Worm (Caenorhabditis elegans) whole organism, late embryonic: ENCODE measurements around the gene arx-2.

ENCODE experiments used
- C08G9.2 ChIP-seq: sonication (generic microtip); optimal IDR thresholded peaks from 2 replicates; lab custom pipeline; 2016; ENCODE audit warnings: mild to moderate bottlenecking, missing genetic modification characterization, moderate library complexity, missing compliant biosample characterization
- C38D4.7 ChIP-seq: fragments of 200-800 bp; sonication (Bioruptor generic); optimal IDR thresholded peaks from 2 replicates; lab custom pipeline; 2018; ENCODE audit warnings: mild to moderate bottlenecking, missing genetic modification characterization, moderate library complexity, missing compliant biosample characterization
- K02D7.2 ChIP-seq: sonication (generic microtip); optimal IDR thresholded peaks from 2 replicates; lab custom pipeline; 2017; ENCODE audit warnings: mild to moderate bottlenecking, missing genetic modification characterization, missing compliant biosample characterization
- T23F11.4 ChIP-seq: fragments of 200-800 bp; sonication (Bioruptor generic); optimal IDR thresholded peaks from 2 replicates; lab custom pipeline; 2018; ENCODE audit warnings: mild to moderate bottlenecking, missing genetic modification characterization, missing compliant biosample characterization
- Y22D7AL.16 ChIP-seq: sonication (generic microtip); optimal IDR thresholded peaks from 2 replicates; lab custom pipeline; 2016; ENCODE audit warnings: missing genetic modification characterization, missing compliant biosample characterization
- ahr-1 ChIP-seq: sonication (generic microtip); optimal IDR thresholded peaks from 2 replicates; lab custom pipeline; 2016; ENCODE audit warnings: missing genetic modification characterization, missing compliant biosample characterization
- ama-1 ChIP-seq: fragments of 150-350 bp; optimal IDR thresholded peaks from 2 replicates; lab custom pipeline; 2014
- ceh-24 ChIP-seq: sonication (generic microtip); optimal IDR thresholded peaks from 2 replicates; lab custom pipeline; 2016; ENCODE audit warnings: mild to moderate bottlenecking, missing genetic modification characterization, missing compliant biosample characterization
- ceh-30 ChIP-seq: fragments of 150-350 bp; optimal IDR thresholded peaks from 2 replicates; lab custom pipeline; 2014; ENCODE audit warnings: missing biosample characterization, missing genetic modification characterization
- ceh-34 ChIP-seq: sonication (generic microtip); optimal IDR thresholded peaks from 2 replicates; lab custom pipeline; 2016; ENCODE audit warnings: mild to moderate bottlenecking, missing genetic modification characterization, missing compliant biosample characterization
- ceh-48 ChIP-seq: sonication (generic microtip); optimal IDR thresholded peaks from 2 replicates; lab custom pipeline; 2016; ENCODE audit warnings: missing genetic modification characterization, inconsistent platforms, missing compliant biosample characterization
- ceh-6 ChIP-seq: fragments of 200-800 bp; sonication (Bioruptor generic); optimal IDR thresholded peaks from 2 replicates; lab custom pipeline; 2018; ENCODE audit warnings: mild to moderate bottlenecking, missing genetic modification characterization, missing compliant biosample characterization
- ceh-9 ChIP-seq: sonication (generic microtip); optimal IDR thresholded peaks from 2 replicates; lab custom pipeline; 2016; ENCODE audit warnings: mild to moderate bottlenecking, missing genetic modification characterization, inconsistent platforms, missing compliant biosample characterization
- dmd-4 ChIP-seq: sonication (generic microtip); optimal IDR thresholded peaks from 2 replicates; lab custom pipeline; 2016; ENCODE audit warnings: borderline replicate concordance, missing genetic modification characterization, missing compliant biosample characterization
- dve-1 ChIP-seq: sonication (generic microtip); optimal IDR thresholded peaks from 2 replicates; lab custom pipeline; 2017; ENCODE audit warnings: antibody characterized with exemption, mild to moderate bottlenecking, missing genetic modification characterization, missing compliant biosample characterization
- elt-4 ChIP-seq: sonication (generic microtip); optimal IDR thresholded peaks from 2 replicates; lab custom pipeline; 2016; ENCODE audit warnings: missing genetic modification characterization, missing compliant biosample characterization
- fkh-10 ChIP-seq: fragments of 150-350 bp; optimal IDR thresholded peaks from 2 replicates; lab custom pipeline; 2014; ENCODE audit warnings: missing biosample characterization, missing genetic modification reagents, missing genetic modification characterization
- gmeb-2 ChIP-seq: sonication (generic microtip); optimal IDR thresholded peaks from 2 replicates; lab custom pipeline; 2016; ENCODE audit warnings: missing genetic modification characterization, inconsistent platforms, missing compliant biosample characterization
- hlh-15 ChIP-seq: sonication (generic microtip); optimal IDR thresholded peaks from 2 replicates; lab custom pipeline; 2016; ENCODE audit warnings: missing genetic modification characterization, missing compliant biosample characterization
- hlh-30 ChIP-seq: sonication (generic microtip); optimal IDR thresholded peaks from 2 replicates; lab custom pipeline; 2017; ENCODE audit warnings: antibody characterized with exemption, missing genetic modification characterization, missing compliant biosample characterization; ENCODE audit not compliant: insufficient read depth
- lim-6 ChIP-seq: sonication (generic microtip); optimal IDR thresholded peaks from 2 replicates; lab custom pipeline; 2016; ENCODE audit warnings: missing genetic modification characterization, missing compliant biosample characterization
- mec-3 ChIP-seq: sonication (generic microtip); optimal IDR thresholded peaks from 2 replicates; lab custom pipeline; 2016; ENCODE audit warnings: borderline replicate concordance, missing genetic modification characterization, missing compliant biosample characterization
- nfya-1 ChIP-seq: sonication (generic microtip); optimal IDR thresholded peaks from 2 replicates; lab custom pipeline; 2017; ENCODE audit warnings: missing genetic modification characterization, mild to moderate bottlenecking, missing compliant biosample characterization, antibody characterized with exemption, moderate library complexity
- nhr-11 ChIP-seq: fragments of 150-350 bp; optimal IDR thresholded peaks from 2 replicates; lab custom pipeline; 2014; ENCODE audit warnings: missing biosample characterization, missing genetic modification characterization
- pag-3 ChIP-seq: sonication (generic microtip); optimal IDR thresholded peaks from 2 replicates; lab custom pipeline; 2016; ENCODE audit warnings: missing compliant biosample characterization, missing genetic modification characterization, borderline replicate concordance
- pat-9 ChIP-seq: fragments of 200-800 bp; sonication (Bioruptor generic); optimal IDR thresholded peaks from 2 replicates; lab custom pipeline; 2018; ENCODE audit warnings: mild to moderate bottlenecking, missing genetic modification characterization, moderate library complexity, missing compliant biosample characterization
- pax-1 ChIP-seq: fragments of 150-350 bp; optimal IDR thresholded peaks from 2 replicates; lab custom pipeline; 2014; ENCODE audit warnings: missing biosample characterization, missing genetic modification characterization
- pqm-1 ChIP-seq: sonication (generic microtip); optimal IDR thresholded peaks from 2 replicates; lab custom pipeline; 2016; ENCODE audit warnings: missing genetic modification characterization, missing compliant biosample characterization
- pros-1 ChIP-seq: fragments of 150-350 bp; optimal IDR thresholded peaks from 2 replicates; lab custom pipeline; 2014; ENCODE audit warnings: missing biosample characterization, missing genetic modification reagents, missing genetic modification characterization
- sdc-2 ChIP-seq: sonication (generic microtip); optimal IDR thresholded peaks from 2 replicates; lab custom pipeline; 2016; ENCODE audit warnings: missing genotype, missing genetic modification characterization, missing compliant biosample characterization
- sox-4 ChIP-seq: sonication (generic microtip); optimal IDR thresholded peaks from 2 replicates; lab custom pipeline; 2017; ENCODE audit warnings: mild to moderate bottlenecking, missing genetic modification characterization, inconsistent platforms, missing compliant biosample characterization
- syd-9 ChIP-seq: sonication (generic microtip); optimal IDR thresholded peaks from 2 replicates; lab custom pipeline; 2016; ENCODE audit warnings: mild to moderate bottlenecking, missing genetic modification characterization, moderate library complexity, missing compliant biosample characterization
- tbx-2 ChIP-seq: sonication (generic microtip); optimal IDR thresholded peaks from 2 replicates; lab custom pipeline; 2016; ENCODE audit warnings: missing genetic modification characterization, missing compliant biosample characterization
- tbx-7 ChIP-seq: sonication (generic microtip); optimal IDR thresholded peaks from 2 replicates; lab custom pipeline; 2016; ENCODE audit warnings: missing genotype, missing genetic modification characterization, missing compliant biosample characterization
- unc-3 ChIP-seq, 2 experiments: fragments of 200-800 bp in 1 of 2; sonication (Bioruptor generic) in 1 of 2; sonication (generic microtip) in 1 of 2; conservative IDR thresholded peaks in 1 of 2; optimal IDR thresholded peaks in 1 of 2; 2 replicates each; pipeline versions ENCODE4 v1.3.6 to Lab custom; 2016 to 2022; ENCODE audit warnings: missing compliant biosample characterization in 2 of 2, missing genetic modification characterization in 2 of 2, missing genetic modification reagents in 1 of 2
- unc-42 ChIP-seq: sonication (generic microtip); optimal IDR thresholded peaks from 2 replicates; lab custom pipeline; 2016; ENCODE audit warnings: missing genotype, missing genetic modification characterization, missing compliant biosample characterization
- unc-55 ChIP-seq: sonication (generic microtip); optimal IDR thresholded peaks from 2 replicates; lab custom pipeline; 2017; ENCODE audit warnings: missing biosample characterization, missing genetic modification reagents, missing genetic modification characterization
- unc-86 ChIP-seq: sonication (generic microtip); optimal IDR thresholded peaks from 2 replicates; lab custom pipeline; 2016; ENCODE audit warnings: missing genetic modification characterization, missing compliant biosample characterization
- zip-5 ChIP-seq: sonication (generic microtip); optimal IDR thresholded peaks from 2 replicates; lab custom pipeline; 2016; ENCODE audit warnings: missing genetic modification characterization, missing compliant biosample characterization
- ztf-16 ChIP-seq: sonication (generic microtip); optimal IDR thresholded peaks from 2 replicates; lab custom pipeline; 2017; ENCODE audit warnings: missing genetic modification characterization, missing compliant biosample characterization

Gene arx-2

DNA sequence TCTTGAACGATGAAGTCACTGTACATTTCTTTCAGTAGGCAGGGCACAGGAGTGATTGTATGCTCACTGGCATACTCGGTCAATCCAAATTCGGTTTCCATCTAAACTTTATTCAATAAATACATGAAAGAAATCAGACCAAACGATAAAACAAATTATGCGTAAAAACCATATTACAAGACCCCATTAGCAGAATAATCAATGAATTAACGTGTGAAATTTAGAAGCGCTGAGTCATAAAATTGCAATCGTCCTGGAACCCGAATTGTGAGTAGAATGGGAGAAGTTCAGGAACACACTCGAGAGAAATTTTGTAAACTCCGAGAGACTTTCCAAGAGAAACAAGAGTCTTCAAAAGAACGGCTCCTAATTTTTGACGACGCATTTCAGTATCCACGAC is 18.7 kb downstream of the arx-2 start, which contains the start of gene B0024.11:
B0024.11 (minus strand) TSS at position 101 of the 400 bp plus-strand sequence.
- TF ChIP-seq ceh-24 (tag; lab: Kevin White, UChicago) (no peak), Y22D7AL.16 (no peak), sdc-2 (tag; lab: Kevin White, UChicago) (no peak), ceh-6 (no peak), dve-1 (tag; lab: Kevin White, UChicago) (no peak), nhr-11 (tag; lab: Kevin White, UChicago) (no peak), pag-3 (no peak), zip-5 (tag; lab: Kevin White, UChicago) (no peak), gmeb-2 (tag; lab: Kevin White, UChicago) (no peak), fkh-10 (GFP tag; lab: Kevin White, UChicago) (no peak), mec-3 (tag; lab: Kevin White, UChicago) (no peak)

- TF ChIP-seq mec-3 (tag; lab: Kevin White, UChicago): no peak
- TF ChIP-seq unc-86 (tag; lab: Kevin White, UChicago): no peak
- no peak for TF ChIP-seq ama-1 (lab: Kevin White, UChicago)
- no peak for TF ChIP-seq hlh-15 (tag; lab: Kevin White, UChicago)
- TF ChIP-seq C08G9.2 (tag; lab: Kevin White, UChicago): no peak
- no peak for TF ChIP-seq pat-9 (tag; lab: Kevin White, UChicago)
- no peak for TF ChIP-seq dmd-4 (tag; lab: Kevin White, UChicago)
- TF ChIP-seq pax-1 (tag; lab: Kevin White, UChicago): no peak
- TF ChIP-seq pqm-1 (tag; lab: Kevin White, UChicago): no peak
- no peak for TF ChIP-seq unc-55 (GFP tag; lab: Kevin White, UChicago)
- TF ChIP-seq ahr-1 (tag; lab: Kevin White, UChicago): no peak
- TF ChIP-seq nfya-1 (tag; lab: Kevin White, UChicago): no peak
- TF ChIP-seq T23F11.4 (GFP tag; lab: Kevin White, UChicago): no peak
- no peak for TF ChIP-seq ztf-16 (tag; lab: Kevin White, UChicago)
- no peak for TF ChIP-seq C38D4.7 (GFP tag; lab: Kevin White, UChicago)
- no peak for TF ChIP-seq K02D7.2 (tag; lab: Kevin White, UChicago)
- TF ChIP-seq lim-6: no peak
- TF ChIP-seq unc-42 (tag; lab: Kevin White, UChicago): no peak
- no peak for TF ChIP-seq tbx-2 (tag; lab: Kevin White, UChicago)
These were observed 20.9 kb downstream of the arx-2 start, which contains the start of gene asps-1 for ce11 chrV:10317294-10317693. Gene asps-1, minus strand, starts transcription at chrV:10317394.

ce11 chrV:10314371-10314770 is 23.8 kb downstream of the arx-2 start, which contains the start of gene trx-2:
Gene trx-2, plus strand, starts transcription at chrV:10314671.
- TF ChIP-seq hlh-30 (tag; lab: Kevin White, UChicago) (no peak), fkh-10 (GFP tag; lab: Kevin White, UChicago) (no peak), C38D4.7 (GFP tag; lab: Kevin White, UChicago) (no peak), elt-4 (no peak), pros-1 (no peak), unc-3 (GFP tag; conservative IDR thresholded peaks at IDR 0.05; lab: Robert Waterston, UW) (no peak), unc-3 (tag; optimal IDR thresholded peaks at IDR 0.05; lab: Kevin White, UChicago) (no peak), syd-9 (tag; lab: Kevin White, UChicago) (no peak), ceh-30 (tag; lab: Kevin White, UChicago) (no peak), tbx-7 (tag; lab: Kevin White, UChicago) (no peak), dve-1 (tag; lab: Kevin White, UChicago) (no peak), unc-86 (tag; lab: Kevin White, UChicago) (no peak), ceh-34 (no peak), ceh-6 (no peak), unc-42 (tag; lab: Kevin White, UChicago) (no peak), ceh-9 (tag; lab: Kevin White, UChicago) (no peak), sox-4 (tag; lab: Kevin White, UChicago) (no peak), ceh-48 (tag; lab: Kevin White, UChicago) (no peak), ama-1 (lab: Kevin White, UChicago) (no peak), dmd-4 (tag; lab: Kevin White, UChicago) (no peak), T23F11.4 (GFP tag; lab: Kevin White, UChicago) (no peak)
- TF ChIP-seq, all 69 proteins: peak for 0
